Fruit fly (Drosophila melanogaster) whole organism, prepupa: ENCODE results near the gene robo3.

Source experiments
- CG11902 ChIP-seq: fragments of 200-800 bp; sonication (Bioruptor generic); optimal IDR thresholded peaks from 3 replicates; lab custom pipeline; 2016; ENCODE audit warnings: missing biosample characterization, missing genetic modification characterization
- CG15336 ChIP-seq: fragments of 200-800 bp; sonication (Bioruptor generic); IDR thresholded peaks from 2 replicates; pipeline ENCODE4 v1.3.6; 2022; ENCODE audit warnings: missing biosample characterization, missing genetic modification characterization
- CG1621 ChIP-seq: fragments of 200-800 bp; sonication (Bioruptor generic); optimal IDR thresholded peaks from 3 replicates; lab custom pipeline; 2018; ENCODE audit warnings: missing biosample characterization, mild to moderate bottlenecking, missing genetic modification characterization
- CG16779 ChIP-seq: fragments of 200-800 bp; sonication (Bioruptor generic); optimal IDR thresholded peaks from 3 replicates; lab custom pipeline; 2017; ENCODE audit warnings: missing biosample characterization, mild to moderate bottlenecking, missing genetic modification characterization
- CG3032 ChIP-seq: fragments of 200-800 bp; optimal IDR thresholded peaks from 2 replicates; lab custom pipeline; 2019; ENCODE audit warnings: missing biosample characterization, mild to moderate bottlenecking, missing genetic modification characterization, moderate library complexity
- CG31627 ChIP-seq: fragments of 200-800 bp; sonication (Bioruptor generic); optimal IDR thresholded peaks from 3 replicates; lab custom pipeline; 2016; ENCODE audit warnings: missing biosample characterization, missing genetic modification characterization
- CG32006 ChIP-seq: fragments of 200-800 bp; sonication (Bioruptor generic); optimal IDR thresholded peaks from 3 replicates; lab custom pipeline; 2017; ENCODE audit warnings: missing biosample characterization, mild to moderate bottlenecking, missing genetic modification characterization
- CG34406 ChIP-seq: fragments of 200-800 bp; sonication (Bioruptor generic); optimal IDR thresholded peaks from 3 replicates; lab custom pipeline; 2016; ENCODE audit warnings: missing biosample characterization, missing genetic modification characterization
- CG6163 ChIP-seq: fragments of 200-800 bp; sonication (Bioruptor generic); IDR thresholded peaks from 3 replicates; pipeline ENCODE4 v1.3.6; 2022; ENCODE audit warnings: missing biosample characterization, missing genetic modification characterization
- CG6276 ChIP-seq: fragments of 200-800 bp; sonication (Bioruptor generic); optimal IDR thresholded peaks from 2 replicates; lab custom pipeline; 2017; ENCODE audit warnings: missing biosample characterization, mild to moderate bottlenecking, missing genetic modification characterization
- CG6792 ChIP-seq: fragments of 200-800 bp; sonication (Bioruptor generic); optimal IDR thresholded peaks from 3 replicates; lab custom pipeline; 2016; ENCODE audit warnings: missing biosample characterization, missing genetic modification characterization
- CG7368 ChIP-seq: fragments of 200-800 bp; sonication (Bioruptor generic); optimal IDR thresholded peaks from 3 replicates; lab custom pipeline; 2016; ENCODE audit warnings: missing biosample characterization, missing genetic modification characterization
- CG8632 ChIP-seq: fragments of 200-800 bp; sonication (Bioruptor generic); optimal IDR thresholded peaks from 3 replicates; lab custom pipeline; 2016; ENCODE audit warnings: missing biosample characterization, missing genetic modification characterization
- CG9139 ChIP-seq: fragments of 200-800 bp; sonication (Bioruptor generic); optimal IDR thresholded peaks from 3 replicates; lab custom pipeline; 2017; ENCODE audit warnings: missing biosample characterization, mild to moderate bottlenecking, missing genetic modification characterization
- Eip75B ChIP-seq: fragments of 200-800 bp; sonication (Bioruptor generic); optimal IDR thresholded peaks from 3 replicates; lab custom pipeline; 2016; ENCODE audit warnings: missing biosample characterization, missing genetic modification characterization
- Eip78C ChIP-seq: fragments of 200-800 bp; sonication (Bioruptor generic); peaks from one replicate; lab custom pipeline; 2016; ENCODE audit warnings: missing biosample characterization, missing genetic modification characterization
- Eip93F ChIP-seq: fragments of 200-800 bp; sonication (Bioruptor generic); optimal IDR thresholded peaks from 2 replicates; lab custom pipeline; 2016; ENCODE audit warnings: missing biosample characterization, mild to moderate bottlenecking, missing genetic modification characterization
- Ets21C ChIP-seq: fragments of 200-800 bp; sonication (Bioruptor generic); optimal IDR thresholded peaks from 3 replicates; lab custom pipeline; 2016; ENCODE audit warnings: missing biosample characterization, missing genetic modification characterization
- Gug ChIP-seq: fragments of 200-800 bp; sonication (Bioruptor generic); IDR thresholded peaks from 2 replicates; pipeline ENCODE4 v1.3.6; 2022; ENCODE audit warnings: missing biosample characterization, missing genetic modification characterization
- Hr38 ChIP-seq: sonication (Bioruptor generic); optimal IDR thresholded peaks from 2 replicates; lab custom pipeline; 2016; ENCODE audit warnings: missing biosample characterization, missing genetic modification characterization
- Hr39 ChIP-seq: fragments of 200-800 bp; sonication (Bioruptor generic); optimal IDR thresholded peaks from 2 replicates; lab custom pipeline; 2016; ENCODE audit warnings: missing biosample characterization, missing genetic modification characterization
- Hr4 ChIP-seq: fragments of 200-800 bp; sonication (Bioruptor generic); optimal IDR thresholded peaks from 3 replicates; lab custom pipeline; 2016; ENCODE audit warnings: missing biosample characterization, missing genetic modification characterization
- Lpt ChIP-seq: fragments of 200-800 bp; sonication (Bioruptor generic); optimal IDR thresholded peaks from 3 replicates; lab custom pipeline; 2016; ENCODE audit warnings: missing biosample characterization, missing genetic modification characterization
- Met ChIP-seq: fragments of 200-800 bp; sonication (Bioruptor generic); optimal IDR thresholded peaks from 3 replicates; lab custom pipeline; 2016; ENCODE audit warnings: missing biosample characterization, missing genetic modification characterization
- OdsH ChIP-seq: fragments of 200-800 bp; sonication (Bioruptor generic); optimal IDR thresholded peaks from 3 replicates; lab custom pipeline; 2016; ENCODE audit warnings: missing biosample characterization, missing genetic modification characterization
- Smox ChIP-seq: fragments of 200-800 bp; sonication (Bioruptor generic); optimal IDR thresholded peaks from 3 replicates; lab custom pipeline; 2016; ENCODE audit warnings: missing biosample characterization, missing genetic modification characterization
- Sox102F ChIP-seq: fragments of 200-800 bp; sonication (Bioruptor generic); optimal IDR thresholded peaks from 2 replicates; lab custom pipeline; 2016; ENCODE audit warnings: missing biosample characterization, mild to moderate bottlenecking, missing genetic modification characterization
- Sox15 ChIP-seq: fragments of 200-800 bp; sonication (Bioruptor generic); optimal IDR thresholded peaks from 3 replicates; lab custom pipeline; 2016; ENCODE audit warnings: missing biosample characterization, missing genetic modification characterization
- achi ChIP-seq: fragments of 200-800 bp; sonication (Bioruptor generic); optimal IDR thresholded peaks from 3 replicates; lab custom pipeline; 2016; ENCODE audit warnings: missing biosample characterization, missing genetic modification characterization
- acj6 ChIP-seq: fragments of 200-800 bp; sonication (Bioruptor generic); optimal IDR thresholded peaks from 3 replicates; lab custom pipeline; 2016; ENCODE audit warnings: missing biosample characterization, missing genetic modification characterization
- cyc ChIP-seq: fragments of 200-800 bp; sonication (Bioruptor generic); optimal IDR thresholded peaks from 3 replicates; lab custom pipeline; 2016; ENCODE audit warnings: missing biosample characterization, missing genetic modification characterization
- dac ChIP-seq: fragments of 200-800 bp; sonication (Bioruptor generic); optimal IDR thresholded peaks from 2 replicates; lab custom pipeline; 2017; ENCODE audit warnings: missing biosample characterization, mild to moderate bottlenecking, missing genetic modification characterization
- dsx ChIP-seq: fragments of 200-800 bp; optimal IDR thresholded peaks from 3 replicates; lab custom pipeline; 2019; ENCODE audit warnings: missing biosample characterization, mild to moderate bottlenecking, missing genetic modification characterization, moderate library complexity; ENCODE audit not compliant: poor library complexity, severe bottlenecking
- fd59A ChIP-seq: fragments of 200-800 bp; sonication (Bioruptor generic); optimal IDR thresholded peaks from 2 replicates; lab custom pipeline; 2017; ENCODE audit warnings: missing biosample characterization, mild to moderate bottlenecking, missing genetic modification characterization, missing genetic modification reagents
- fkh ChIP-seq: fragments of 200-800 bp; sonication (Bioruptor generic); optimal IDR thresholded peaks from 3 replicates; lab custom pipeline; 2017; ENCODE audit warnings: missing biosample characterization, mild to moderate bottlenecking, missing genetic modification characterization, moderate library complexity
- net ChIP-seq: fragments of 200-800 bp; sonication (Bioruptor generic); optimal IDR thresholded peaks from 3 replicates; lab custom pipeline; 2016; ENCODE audit warnings: missing biosample characterization, missing genetic modification characterization
- pdm3 ChIP-seq: fragments of 200-800 bp; sonication (Bioruptor generic); optimal IDR thresholded peaks from 3 replicates; lab custom pipeline; 2016; ENCODE audit warnings: missing biosample characterization, missing genetic modification characterization
- salr ChIP-seq, 2 experiments: fragments of 200-800 bp; sonication (Bioruptor generic); optimal IDR thresholded peaks; 3 replicates each; lab custom pipeline; 2016 to 2018; ENCODE audit warnings: missing biosample characterization in 2 of 2, missing genetic modification characterization in 2 of 2, mild to moderate bottlenecking in 1 of 2
- ss ChIP-seq, 2 experiments: fragments of 200-800 bp; sonication (Bioruptor generic); optimal IDR thresholded peaks; 2 replicates in 1 of 2; 3 replicates in 1 of 2; lab custom pipeline; 2017 to 2018; ENCODE audit warnings: mild to moderate bottlenecking in 2 of 2, missing biosample characterization in 2 of 2, missing genetic modification characterization in 2 of 2, moderate library complexity in 1 of 2
- topi ChIP-seq: fragments of 200-800 bp; sonication (Bioruptor generic); optimal IDR thresholded peaks from 3 replicates; lab custom pipeline; 2016; ENCODE audit warnings: missing biosample characterization, missing genetic modification characterization

The robo3 gene

DNA sequence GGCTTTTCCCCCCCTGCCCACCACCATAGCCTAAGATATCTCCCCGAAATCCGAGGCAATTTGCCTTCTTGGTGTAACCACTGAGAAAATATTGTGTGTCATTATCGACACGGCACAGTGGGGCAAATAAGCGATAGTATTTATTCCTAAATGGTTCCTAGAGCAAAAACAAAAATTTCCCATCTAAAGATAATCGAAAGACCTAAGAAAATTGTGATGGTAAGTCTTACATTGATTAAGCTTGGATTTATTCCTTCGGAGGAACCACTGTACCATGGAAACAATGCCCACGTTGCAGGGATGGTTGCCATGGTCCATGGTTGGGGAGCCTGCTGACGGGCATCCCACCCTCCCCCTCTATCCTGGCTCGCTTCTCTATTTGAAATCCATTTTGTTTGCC, 60.2 kb downstream of the robo3 start:
- no peak for TF ChIP-seq topi (GFP tag; lab: Kevin White, UChicago)
- peak; percentile 2 for TF ChIP-seq OdsH (GFP tag; lab: Kevin White, UChicago)
- peak; percentile 41 for TF ChIP-seq Eip78C (GFP tag; lab: Kevin White, UChicago)
- TF ChIP-seq CG6163 (GFP tag; lab: Robert Waterston, UW) = no peak
- TF ChIP-seq CG34406 (GFP tag; lab: Kevin White, UChicago) = no peak
- TF ChIP-seq Sox102F = no peak
- no peak for TF ChIP-seq CG8632 (GFP tag; lab: Kevin White, UChicago)
- no peak for TF ChIP-seq CG7368 (GFP tag; lab: Kevin White, UChicago)

DNA sequence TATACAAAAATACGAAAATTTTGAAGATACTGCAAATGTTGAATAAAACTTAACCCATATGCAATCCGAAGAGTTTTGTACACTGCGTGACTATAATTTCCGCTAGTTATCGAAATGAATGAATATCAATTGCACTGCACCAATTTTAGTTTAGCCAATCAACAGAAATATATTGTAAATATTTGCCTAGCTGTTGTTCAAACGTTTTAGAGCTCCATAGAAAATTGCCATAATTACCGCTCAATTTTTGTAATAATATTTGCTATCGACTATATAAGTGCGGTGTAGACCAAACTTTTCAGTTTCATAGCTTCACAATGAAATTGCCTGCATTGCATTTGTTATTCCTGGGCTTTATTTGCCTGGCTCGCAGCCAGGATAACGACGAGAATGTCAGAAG, 72.6 kb downstream of the robo3 start, which contains the start of gene a5:
a5 (plus strand) TSS at position 301 of the 400 bp plus-strand sequence.
- no peak for TF ChIP-seq Eip93F (GFP tag; lab: Kevin White, UChicago)
- TF ChIP-seq OdsH (GFP tag; lab: Kevin White, UChicago) = no peak
- no peak for TF ChIP-seq Ets21C (GFP tag; lab: Kevin White, UChicago)
- TF ChIP-seq fkh = no peak

DNA sequence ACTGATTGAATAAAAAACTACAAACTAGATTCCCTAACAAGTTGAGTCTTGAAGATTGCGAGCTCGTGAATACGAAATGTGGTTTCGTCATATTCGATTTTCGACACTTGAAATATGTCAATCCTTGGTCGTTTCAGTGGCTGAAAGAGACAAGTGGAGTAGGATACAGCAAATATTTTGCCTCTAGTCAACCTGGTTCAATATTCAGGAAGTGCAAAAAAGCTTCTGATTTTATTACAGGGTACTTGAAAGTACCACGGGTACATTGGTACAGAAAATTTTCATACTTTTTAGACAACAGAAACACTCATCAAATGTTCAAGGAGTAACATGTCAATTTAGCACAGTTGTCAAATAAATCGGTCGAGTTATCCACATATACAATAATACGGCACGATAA, 77.6 kb downstream of the robo3 start, which contains the start of gene CG5440:
CG5440 (plus strand) TSS at position 301 of the 400 bp plus-strand sequence.
- no peak for TF ChIP-seq net (GFP tag; lab: Kevin White, UChicago)
- TF ChIP-seq dac = no peak
- no peak for TF ChIP-seq CG9139
- TF ChIP-seq dsx = no peak
- TF ChIP-seq OdsH (GFP tag; lab: Kevin White, UChicago) = no peak
- TF ChIP-seq Smox = no peak
- TF ChIP-seq Sox15 (GFP tag; lab: Kevin White, UChicago) = no peak
- no peak for TF ChIP-seq Eip78C (GFP tag; lab: Kevin White, UChicago)
- no peak for TF ChIP-seq achi
- no peak for TF ChIP-seq Gug (GFP tag; lab: Robert Waterston, UW)
- no peak for TF ChIP-seq acj6 (GFP tag; lab: Kevin White, UChicago)
- no peak for TF ChIP-seq CG1621 (tag; lab: Kevin White, UChicago)
- no peak for TF ChIP-seq fd59A (GFP tag; lab: Kevin White, UChicago)
- TF ChIP-seq CG32006 (GFP tag; lab: Kevin White, UChicago) = no peak
- no peak for TF ChIP-seq CG6792 (GFP tag; lab: Kevin White, UChicago)
- no peak for TF ChIP-seq cyc (GFP tag; lab: Kevin White, UChicago)
- TF ChIP-seq CG16779 (tag; lab: Kevin White, UChicago) = no peak

DNA sequence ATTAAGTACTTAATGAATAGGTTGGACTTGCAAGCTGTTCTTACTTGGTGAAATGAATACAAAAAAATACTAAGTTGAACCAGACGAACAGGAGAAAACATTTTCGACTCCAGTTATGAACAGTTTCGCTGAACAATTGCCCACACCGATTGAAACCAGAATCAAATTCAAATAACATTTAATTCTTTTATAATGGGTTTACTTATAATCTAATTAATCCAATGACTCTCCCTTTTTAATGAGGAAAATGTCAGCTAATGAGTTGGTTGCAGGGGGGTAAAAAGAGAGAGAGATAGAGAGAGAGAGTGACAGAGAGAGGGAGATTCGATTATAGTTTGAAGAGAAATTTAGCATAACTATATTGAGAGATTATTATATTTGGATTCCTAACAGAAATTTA, 85.8 kb downstream of the robo3 start, which contains the start of gene CG33923:
CG33923 (minus strand) TSS at position 101 of the 400 bp plus-strand sequence.
- TF ChIP-seq Hr39 (GFP tag; lab: Kevin White, UChicago) (no peak), CG32006 (GFP tag; lab: Kevin White, UChicago) (no peak), CG6163 (GFP tag; lab: Robert Waterston, UW) (no peak), acj6 (GFP tag; lab: Kevin White, UChicago) (no peak), CG6792 (GFP tag; lab: Kevin White, UChicago) (no peak), Eip93F (GFP tag; lab: Kevin White, UChicago) (no peak), Hr4 (GFP tag; lab: Kevin White, UChicago) (no peak), Eip75B (GFP tag; lab: Kevin White, UChicago) (no peak)

DNA sequence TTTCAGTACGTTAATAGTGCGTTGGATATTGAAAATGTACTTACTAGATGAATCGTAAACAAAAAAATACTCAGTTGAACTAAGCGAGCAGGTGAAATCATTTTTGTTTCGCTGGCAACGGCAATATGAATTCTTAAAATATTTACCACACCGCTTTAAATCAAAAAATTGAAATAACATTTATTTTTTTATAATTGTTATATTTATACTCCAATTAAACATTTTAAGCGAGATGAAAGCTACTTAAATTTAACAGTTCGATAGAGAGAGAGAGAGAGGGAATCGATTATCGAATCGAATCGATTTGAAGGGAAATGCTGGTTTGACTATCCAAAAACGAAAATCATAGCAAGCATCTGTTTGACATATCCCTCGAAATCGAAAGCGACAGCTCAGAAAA, 87.9 kb downstream of the robo3 start, which contains the start of the genes CG33922 and Cdlc2:
CG33922 (minus strand) TSS at position 101 of the 400 bp plus-strand sequence.
Cdlc2 (plus strand) TSS at position 330 of the 400 bp plus-strand sequence.
- TF ChIP-seq Hr38 (GFP tag; lab: Kevin White, UChicago) = no peak
- TF ChIP-seq cyc (GFP tag; lab: Kevin White, UChicago) = no peak
- no peak for TF ChIP-seq pdm3

DNA sequence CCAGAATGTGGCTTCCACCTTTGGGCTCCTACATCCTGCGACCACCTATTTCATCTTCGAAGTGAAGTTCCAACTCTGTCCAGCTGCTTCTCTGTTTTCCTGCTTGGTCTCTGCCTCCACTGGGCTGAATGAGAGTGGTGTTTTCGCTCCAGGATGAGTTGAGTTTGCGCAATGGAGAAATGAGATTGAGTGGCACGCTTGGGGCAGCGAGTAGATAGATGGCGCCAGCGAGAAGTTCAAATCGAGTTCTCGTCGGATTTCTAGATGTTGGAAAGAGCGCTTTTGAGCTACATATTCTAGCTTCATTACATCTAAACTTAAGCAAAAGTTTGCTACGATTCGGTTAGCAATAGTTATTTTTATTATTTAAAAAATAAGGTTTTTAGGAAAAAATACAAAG, 89.8 kb downstream of the robo3 start:
- TF ChIP-seq CG3032 (tag; lab: Kevin White, UChicago) (no peak), CG15336 (GFP tag; lab: Robert Waterston, UW) (no peak), CG7368 (GFP tag; lab: Kevin White, UChicago) (no peak), Sox102F (no peak), fd59A (GFP tag; lab: Kevin White, UChicago) (no peak), Gug (GFP tag; lab: Robert Waterston, UW) (no peak), salr (GFP tag; optimal IDR thresholded peaks at IDR 0.05; lab: Kevin White, UChicago) (no peak), CG11902 (GFP tag; lab: Kevin White, UChicago) (no peak), Smox (no peak), CG6276 (GFP tag; lab: Kevin White, UChicago) (no peak), Met (GFP tag; lab: Kevin White, UChicago) (no peak), Ets21C (GFP tag; lab: Kevin White, UChicago) (no peak), ss (GFP tag; optimal IDR thresholded peaks at IDR 0.05; lab: Kevin White, UChicago) (no peak), Lpt (GFP tag; lab: Kevin White, UChicago) (no peak), CG16779 (tag; lab: Kevin White, UChicago) (no peak), CG31627 (GFP tag; lab: Kevin White, UChicago) (no peak), Eip78C (GFP tag; lab: Kevin White, UChicago) (no peak), OdsH (GFP tag; lab: Kevin White, UChicago) (no peak), dsx (no peak)
